Worm (Caenorhabditis elegans) whole organism, L4 larva: Measurements from ENCODE around the gene saeg-1.

Experiments used
- fkh-10 ChIP-seq: fragments of 150-350 bp; optimal IDR thresholded peaks from 2 replicates; lab custom pipeline; 2014; ENCODE audit warnings: missing biosample characterization, missing genetic modification reagents, missing genetic modification characterization
- lin-38 ChIP-seq: fragments of 200-800 bp; sonication (Bioruptor generic); IDR thresholded peaks from 2 replicates; pipeline ENCODE4 v1.3.6; 2022; ENCODE audit warnings: missing genetic modification reagents, missing genetic modification characterization, missing compliant biosample characterization
- mxl-2 ChIP-seq: fragments of 200-800 bp; sonication (Bioruptor generic); conservative IDR thresholded peaks from 2 replicates; pipeline ENCODE4 v1.3.6; 2022; ENCODE audit warnings: missing genetic modification reagents, missing genetic modification characterization, missing compliant biosample characterization
- pha-4 ChIP-seq, 2 experiments: fragments of 150-350 bp in 1 of 2; fragments of 200-800 bp in 1 of 2; sonication (Bioruptor generic) in 1 of 2; IDR thresholded peaks in 1 of 2; optimal IDR thresholded peaks in 1 of 2; 2 replicates each; pipeline versions ENCODE4 v1.3.6 to Lab custom; 2014 to 2022; ENCODE audit warnings: missing genetic modification characterization in 2 of 2, missing genetic modification reagents in 2 of 2, missing biosample characterization in 1 of 2, missing compliant biosample characterization in 1 of 2
- unc-62 ChIP-seq, 3 experiments: fragments of 150-350 bp in 1 of 3; sonication (generic microtip); optimal IDR thresholded peaks in 2 of 3; peaks in 1 of 3; 1 replicate in 1 of 3; 2 replicates in 2 of 3; lab custom pipeline; 2014 to 2017; ENCODE audit warnings: missing biosample characterization in 3 of 3, missing genetic modification characterization in 3 of 3, missing genetic modification reagents in 3 of 3, missing genotype in 1 of 3
- ztf-11 ChIP-seq: fragments of 150-350 bp; optimal IDR thresholded peaks from 2 replicates; lab custom pipeline; 2014; ENCODE audit warnings: missing biosample characterization, missing genetic modification characterization

DNA sequence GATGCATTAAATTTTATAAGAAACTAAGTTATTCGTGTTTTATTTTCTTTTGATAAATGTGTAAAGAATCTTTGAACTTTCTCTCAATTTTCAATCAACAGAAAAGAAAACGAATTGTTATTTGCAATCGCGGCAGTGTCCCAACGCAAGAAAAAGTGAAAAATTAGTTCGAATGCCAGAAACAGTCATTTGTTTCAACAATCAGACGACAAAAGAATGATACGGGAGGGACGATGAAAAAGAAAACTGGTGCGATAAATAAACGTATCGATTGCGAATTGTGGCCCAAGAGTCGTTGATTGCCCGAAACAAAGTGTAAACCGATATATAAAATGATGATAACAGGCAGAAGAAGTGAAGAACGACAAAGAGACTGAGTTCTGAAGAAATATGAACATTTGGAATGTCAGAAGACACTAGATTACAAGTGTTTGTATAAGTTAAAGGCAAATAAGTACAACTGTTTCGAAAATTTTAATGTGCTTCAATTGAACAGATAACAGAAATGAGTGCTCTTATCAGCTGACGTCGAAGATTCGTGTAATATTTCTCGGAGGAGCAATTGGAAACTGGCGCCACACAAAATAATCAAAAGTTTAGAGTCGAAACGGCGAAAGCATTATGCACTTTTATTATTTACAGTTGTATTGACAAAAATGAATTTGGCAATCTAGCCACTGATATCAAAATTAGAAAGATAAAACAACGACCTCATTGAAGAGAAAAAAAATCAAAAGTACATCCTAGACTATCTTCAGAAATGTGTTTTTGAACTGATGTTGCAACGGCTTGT lies 12.5 kb upstream of the saeg-1 start:
- TF ChIP-seq fkh-10 (GFP tag; lab: Kevin White, UChicago) (no peak), mxl-2 (GFP tag; lab: Robert Waterston, UW) (no peak), ztf-11 (no peak), lin-38 (GFP tag; lab: Robert Waterston, UW) (no peak), pha-4 (GFP tag; IDR thresholded peaks at IDR 0.05; lab: Robert Waterston, UW) (no peak), pha-4 (tag; optimal IDR thresholded peaks at IDR 0.05; lab: Kevin White, UChicago) (no peak), unc-62 (GFP tag; optimal IDR thresholded peaks at IDR 0.05 in 1 of 2; lab: Kevin White, UChicago) (no peak), unc-62 (tag; optimal IDR thresholded peaks at IDR 0.05; lab: Kevin White, UChicago) (no peak)
